Worm (Caenorhabditis elegans): Measurements from ENCODE around the gene oac-40.

DNA sequence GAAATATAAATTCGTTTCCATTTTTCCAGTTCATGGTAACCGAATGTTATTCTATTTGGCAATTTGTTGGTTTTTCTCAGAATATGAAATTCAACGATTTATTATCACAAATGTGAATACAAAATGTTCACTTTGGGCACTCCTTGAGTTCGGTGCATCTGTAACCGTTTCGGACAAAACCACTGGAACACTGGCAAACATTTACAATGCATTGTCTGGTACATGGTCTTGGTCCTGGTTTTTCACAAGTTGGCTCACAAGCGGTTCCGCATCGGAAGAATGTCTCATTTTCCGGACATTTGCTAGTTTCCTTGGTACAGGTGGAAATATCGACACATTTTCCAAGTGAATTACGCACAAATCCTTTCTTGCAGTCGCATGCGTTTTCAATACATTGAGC is 36.7 kb downstream of the oac-40 start:
- no peak for TF ChIP-seq med-1 (GFP tag; optimal IDR thresholded peaks at IDR 0.05; ENCODE audit: insufficient read depth)
- TF ChIP-seq cog-1 (tag; optimal IDR thresholded peaks at IDR 0.05), result no peak
- no peak for TF ChIP-seq T22C8.4 (GFP tag; IDR thresholded peaks at IDR 0.05)
- TF ChIP-seq flt-1 (GFP tag; IDR thresholded peaks at IDR 0.05), result no peak
- no peak for TF ChIP-seq tab-1 (GFP tag; IDR thresholded peaks at IDR 0.05)

Data from whole organism, midembryonic.